Fruit fly (Drosophila melanogaster): ENCODE measurements around the gene Orc5.

Orc5 gene

DNA sequence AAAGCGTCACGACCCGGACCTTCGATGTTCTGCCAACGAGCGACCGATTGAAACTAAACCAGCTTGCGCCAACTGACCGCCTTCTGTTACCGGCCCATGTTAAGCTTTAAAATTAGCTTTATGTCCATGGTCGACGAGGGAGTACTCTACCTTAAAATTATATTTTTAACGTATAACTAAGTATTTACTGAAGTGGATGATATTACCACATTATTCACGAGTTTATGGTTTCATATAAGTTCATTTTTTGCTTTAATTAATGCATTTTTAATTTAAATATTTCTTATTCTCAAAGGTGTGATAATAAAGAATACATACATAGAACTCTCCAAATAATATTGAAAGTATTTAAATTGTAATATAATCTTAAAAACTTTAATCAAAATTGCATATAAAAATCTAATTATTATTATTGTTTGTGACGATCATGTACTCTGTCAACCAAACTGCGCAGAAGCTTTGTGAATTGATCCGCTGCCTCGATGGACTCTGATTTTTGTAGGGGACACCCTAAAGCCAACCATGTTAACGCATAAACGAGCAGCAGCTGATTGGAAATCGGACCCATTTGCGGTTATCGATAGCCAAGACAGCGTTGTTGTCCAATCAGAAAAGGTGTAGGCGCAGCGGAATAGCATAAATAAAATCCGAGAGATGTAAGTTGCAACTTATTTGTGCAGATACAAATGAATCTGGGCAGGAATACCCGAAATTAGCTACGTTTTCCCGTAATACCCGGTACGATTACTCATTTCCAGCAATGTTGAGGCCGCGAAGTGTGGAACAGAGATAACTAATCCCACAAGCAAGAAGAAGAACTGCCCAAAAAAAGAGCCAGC lies 49.3 kb upstream of the Orc5 start, which contains the start of the genes CG9008 and p38b (continued):
- TF ChIP-seq CG16813 (GFP tag; IDR thresholded peaks at IDR 0.05; ENCODE audit: partially characterized antibody): peak; percentile 25; the same call in 1 of the 3 replicates
- TF ChIP-seq Spps (tag; optimal IDR thresholded peaks at IDR 0.05): peak; percentile 50
- TF ChIP-seq Sry-β (GFP tag; optimal IDR thresholded peaks at IDR 0.05): peak; percentile 28
- TF ChIP-seq CG17612 (GFP tag; IDR thresholded peaks at IDR 0.05): no peak
- TF ChIP-seq CG14710 (tag; optimal IDR thresholded peaks at IDR 0.05): peak; percentile 85
- peak; percentile 89 for TF ChIP-seq CG2712 (tag; optimal IDR thresholded peaks at IDR 0.05)
- TF ChIP-seq CG14050 (GFP tag; IDR thresholded peaks at IDR 0.05): no peak; the same call in 2 of the 3 replicates
- no peak; the same call in 1 of the 2 replicates for TF ChIP-seq ttk (GFP tag; IDR thresholded peaks at IDR 0.05)
- no peak for TF ChIP-seq CG11560 (tag; IDR thresholded peaks at IDR 0.05)
- peak; percentile 29; the same call in 1 of the 3 replicates for TF ChIP-seq CG6791 (GFP tag; IDR thresholded peaks at IDR 0.05; ENCODE audit: partially characterized antibody)
- no peak for TF ChIP-seq CG16779 (GFP tag; IDR thresholded peaks at IDR 0.05)
- peak; percentile 85 for TF ChIP-seq PHDP (tag; optimal IDR thresholded peaks at IDR 0.05)
- peak; percentile 61 for TF ChIP-seq Max (GFP tag; optimal IDR thresholded peaks at IDR 0.05)
- 0 out of 3 replicates have a peak, but pooled peaks have one; percentile 49 for TF ChIP-seq H15 (GFP tag; IDR thresholded peaks at IDR 0.05)
- TF ChIP-seq Myb (GFP tag; optimal IDR thresholded peaks at IDR 0.05): no peak
- no peak for TF ChIP-seq h (optimal IDR thresholded peaks at IDR 0.05)
- no peak for TF ChIP-seq z (GFP tag; IDR thresholded peaks at IDR 0.05)
- peak; percentile 7 for TF ChIP-seq Dip3 (GFP tag; optimal IDR thresholded peaks at IDR 0.05)
- peak; percentile 48; the same call in 1 of the 2 replicates for TF ChIP-seq onecut (GFP tag; IDR thresholded peaks at IDR 0.05)
- no peak for TF ChIP-seq dimm (GFP tag; IDR thresholded peaks at IDR 0.05)
- peak; percentile 43 for TF ChIP-seq CG13287 (GFP tag; IDR thresholded peaks at IDR 0.05; ENCODE audit: partially characterized antibody)
- no peak for TF ChIP-seq slp2 (GFP tag; optimal IDR thresholded peaks at IDR 0.05)
- peak; percentile 69 for TF ChIP-seq pzg (GFP tag; optimal IDR thresholded peaks at IDR 0.05)
- peak; percentile 80 for TF ChIP-seq scrt (GFP tag; optimal IDR thresholded peaks at IDR 0.05)
- TF ChIP-seq Hmx (GFP tag; optimal IDR thresholded peaks at IDR 0.05): no peak
- TF ChIP-seq CG8924 (tag; optimal IDR thresholded peaks at IDR 0.05): peak; percentile 93
- TF ChIP-seq tap (tag; optimal IDR thresholded peaks at IDR 0.05): peak; percentile 74
- peak; percentile 64 for TF ChIP-seq CG6654 (GFP tag; optimal IDR thresholded peaks at IDR 0.05)
- TF ChIP-seq CG12155 (GFP tag; optimal IDR thresholded peaks at IDR 0.05): peak; percentile 73
- TF ChIP-seq CG31388 (GFP tag; optimal IDR thresholded peaks at IDR 0.05): no peak
- TF ChIP-seq CG6254 (GFP tag; optimal IDR thresholded peaks at IDR 0.05): peak; percentile 47
- peak; percentile 9 for TF ChIP-seq Ets97D (GFP tag; optimal IDR thresholded peaks at IDR 0.05)
- TF ChIP-seq cg (GFP tag; optimal IDR thresholded peaks at IDR 0.05): no peak
- TF ChIP-seq Lhr (GFP tag; optimal IDR thresholded peaks at IDR 0.05): no peak
- TF ChIP-seq CG2678 (tag; optimal IDR thresholded peaks at IDR 0.05): peak; percentile 95
- peak; percentile 87 for TF ChIP-seq odd (GFP tag; optimal IDR thresholded peaks at IDR 0.05)
- no peak for TF ChIP-seq CG12071 (GFP tag; optimal IDR thresholded peaks at IDR 0.05)
- TF ChIP-seq Drgx (GFP tag; IDR thresholded peaks at IDR 0.05): no peak
- TF ChIP-seq ci (GFP tag; IDR thresholded peaks at IDR 0.05): peak; percentile 4; the same call in 1 of the 3 replicates
- TF ChIP-seq CG4360 (GFP tag; IDR thresholded peaks at IDR 0.05): no peak
- no peak for TF ChIP-seq sens-2 (GFP tag; IDR thresholded peaks at IDR 0.05)
- TF ChIP-seq CG2120 (GFP tag; optimal IDR thresholded peaks at IDR 0.05): peak; percentile 77
- peak; percentile 56 for TF ChIP-seq CG3407 (GFP tag; optimal IDR thresholded peaks at IDR 0.05)
- TF ChIP-seq CG14667 (GFP tag; IDR thresholded peaks at IDR 0.05): peak; percentile 5; the same call in 1 of the 2 replicates
- peak; percentile 31 for TF ChIP-seq CG8290 (GFP tag; optimal IDR thresholded peaks at IDR 0.05)
- peak in 1 of 2 experiments; percentile 74 for TF ChIP-seq CG8290 (tag; optimal IDR thresholded peaks at IDR 0.05)
- peak; percentile 42 for TF ChIP-seq bbx (GFP tag; IDR thresholded peaks at IDR 0.05; ENCODE audit: partially characterized antibody)
- no peak for TF ChIP-seq Hr39 (optimal IDR thresholded peaks at IDR 0.05)
- TF ChIP-seq Sox102F (GFP tag; optimal IDR thresholded peaks at IDR 0.05): peak; percentile 80
- TF ChIP-seq dpn (GFP tag; optimal IDR thresholded peaks at IDR 0.05): peak; percentile 30 to 83

Data from whole organism, embryonic.